Fruit fly (Drosophila melanogaster) whole organism, embryonic: ENCODE results near the gene CG13081.

Experiments
- Abd-B ChIP-seq: fragments of 200-800 bp; sonication (Bioruptor generic); optimal IDR thresholded peaks from 2 replicates; lab custom pipeline; 2018; ENCODE audit warnings: missing biosample characterization, mild to moderate bottlenecking, missing genetic modification characterization, moderate library complexity
- CG10147 ChIP-seq: fragments of 200-800 bp; sonication (Bioruptor generic); optimal IDR thresholded peaks from 2 replicates; lab custom pipeline; 2019; ENCODE audit warnings: missing biosample characterization, mild to moderate bottlenecking, missing genetic modification characterization, moderate library complexity
- CG11504 ChIP-seq: fragments of 200-800 bp; sonication (Bioruptor generic); optimal IDR thresholded peaks from 3 replicates; lab custom pipeline; 2019; ENCODE audit warnings: missing biosample characterization, mild to moderate bottlenecking, missing genetic modification characterization, moderate library complexity
- CG11723 ChIP-seq: fragments of 200-800 bp; sonication (Bioruptor generic); optimal IDR thresholded peaks from 2 replicates; lab custom pipeline; 2017; ENCODE audit warnings: missing biosample characterization, mild to moderate bottlenecking, missing genetic modification characterization
- CG13424 ChIP-seq: fragments of 200-800 bp; sonication (Bioruptor generic); optimal IDR thresholded peaks from 2 replicates; lab custom pipeline; 2019; ENCODE audit warnings: missing biosample characterization, mild to moderate bottlenecking, missing genetic modification characterization, moderate library complexity
- CG14710 ChIP-seq: fragments of 200-800 bp; sonication (Bioruptor generic); optimal IDR thresholded peaks from 3 replicates; lab custom pipeline; 2019; ENCODE audit warnings: missing biosample characterization, mild to moderate bottlenecking, missing genetic modification characterization, moderate library complexity
- CG17359 ChIP-seq: fragments of 200-800 bp; sonication (Bioruptor generic); optimal IDR thresholded peaks from 3 replicates; lab custom pipeline; 2018; ENCODE audit warnings: missing biosample characterization, mild to moderate bottlenecking, missing genetic modification characterization, moderate library complexity
- CG18599 ChIP-seq: fragments of 200-800 bp; sonication (Bioruptor generic); optimal IDR thresholded peaks from 3 replicates; lab custom pipeline; 2017; ENCODE audit warnings: missing biosample characterization, missing genetic modification characterization, mild to moderate bottlenecking, moderate library complexity, missing genetic modification reagents
- CG2202 ChIP-seq: fragments of 200-800 bp; sonication (Bioruptor generic); optimal IDR thresholded peaks from 2 replicates; lab custom pipeline; 2018; ENCODE audit warnings: missing biosample characterization, mild to moderate bottlenecking, missing genetic modification characterization
- CG30403 ChIP-seq: fragments of 200-800 bp; sonication (Bioruptor generic); optimal IDR thresholded peaks from 3 replicates; lab custom pipeline; 2016; ENCODE audit warnings: missing biosample characterization, missing genetic modification characterization
- CG3065 ChIP-seq: fragments of 200-800 bp; sonication (Bioruptor generic); optimal IDR thresholded peaks from 2 replicates; lab custom pipeline; 2016; ENCODE audit warnings: missing biosample characterization, missing genetic modification characterization
- CG33213 ChIP-seq: fragments of 200-800 bp; sonication (Bioruptor generic); optimal IDR thresholded peaks from 3 replicates; lab custom pipeline; 2016; ENCODE audit warnings: missing biosample characterization, missing genetic modification characterization
- CG5245 ChIP-seq: fragments of 200-800 bp; sonication (Bioruptor generic); optimal IDR thresholded peaks from 3 replicates; lab custom pipeline; 2016; ENCODE audit warnings: missing biosample characterization, missing genetic modification characterization
- CG6689 ChIP-seq: fragments of 200-800 bp; sonication (Bioruptor generic); IDR thresholded peaks from 2 replicates; pipeline ENCODE4 v1.3.6; 2022; ENCODE audit warnings: missing biosample characterization, missing genetic modification characterization
- CG8359 ChIP-seq: fragments of 200-800 bp; sonication (Bioruptor generic); optimal IDR thresholded peaks from 2 replicates; lab custom pipeline; 2017; ENCODE audit warnings: missing biosample characterization, mild to moderate bottlenecking, missing genetic modification characterization, borderline replicate concordance
- CG8944 ChIP-seq: fragments of 200-800 bp; sonication (Bioruptor generic); optimal IDR thresholded peaks from 3 replicates; lab custom pipeline; 2016; ENCODE audit warnings: missing biosample characterization, missing genetic modification characterization
- CG9437 ChIP-seq: fragments of 200-800 bp; sonication (Bioruptor generic); optimal IDR thresholded peaks from 2 replicates; lab custom pipeline; 2018; ENCODE audit warnings: missing biosample characterization, mild to moderate bottlenecking, missing genetic modification characterization
- CTCF ChIP-seq: fragments of 200-800 bp; sonication (Bioruptor generic); optimal IDR thresholded peaks from 2 replicates; lab custom pipeline; 2017; ENCODE audit warnings: missing biosample characterization, mild to moderate bottlenecking, missing genetic modification characterization, moderate library complexity
- Camta ChIP-seq: fragments of 200-800 bp; sonication (Bioruptor generic); optimal IDR thresholded peaks from 2 replicates; lab custom pipeline; 2016; ENCODE audit warnings: missing biosample characterization, missing genetic modification characterization
- Dek ChIP-seq: fragments of 200-800 bp; sonication (Bioruptor generic); optimal IDR thresholded peaks from 3 replicates; lab custom pipeline; 2019; ENCODE audit warnings: missing biosample characterization, mild to moderate bottlenecking, missing genetic modification characterization, moderate library complexity
- H15 ChIP-seq: fragments of 200-800 bp; sonication (Bioruptor generic); IDR thresholded peaks from 3 replicates; pipeline ENCODE4 v1.3.6; 2022; ENCODE audit warnings: missing biosample characterization, missing genetic modification characterization
- Hr51 ChIP-seq, 2 experiments: fragments of 200-800 bp; sonication (Bioruptor generic); optimal IDR thresholded peaks; 2 replicates in 1 of 2; 3 replicates in 1 of 2; lab custom pipeline; 2016 to 2018; ENCODE audit warnings: missing biosample characterization in 2 of 2, missing genetic modification characterization in 2 of 2, mild to moderate bottlenecking in 1 of 2, moderate library complexity in 1 of 2
- Mad ChIP-seq: fragments of 200-800 bp; sonication (Bioruptor generic); optimal IDR thresholded peaks from 2 replicates; lab custom pipeline; 2016; ENCODE audit warnings: missing biosample characterization, missing genetic modification characterization
- Max ChIP-seq: fragments of 200-800 bp; sonication (Bioruptor generic); optimal IDR thresholded peaks from 2 replicates; lab custom pipeline; 2016; ENCODE audit warnings: missing biosample characterization, mild to moderate bottlenecking, missing genetic modification characterization
- Med ChIP-seq: fragments of 200-800 bp; sonication (Bioruptor generic); peaks from one replicate; lab custom pipeline; 2016; ENCODE audit warnings: missing biosample characterization, missing genetic modification characterization, mild to moderate bottlenecking, inconsistent platforms, moderate library complexity
- Opbp ChIP-seq: fragments of 200-800 bp; sonication (Bioruptor generic); IDR thresholded peaks from 3 replicates; pipeline ENCODE4 v1.3.6; 2022; ENCODE audit warnings: missing biosample characterization, missing genetic modification characterization; ENCODE audit not compliant: partially characterized antibody
- Poxn ChIP-seq: fragments of 200-800 bp; sonication (Bioruptor generic); IDR thresholded peaks from 2 replicates; pipeline ENCODE4 v1.3.6; 2022; ENCODE audit warnings: missing biosample characterization, missing genetic modification characterization
- Six4 ChIP-seq: fragments of 200-800 bp; sonication (Bioruptor generic); optimal IDR thresholded peaks from 2 replicates; lab custom pipeline; 2016; ENCODE audit warnings: missing biosample characterization, missing genetic modification characterization
- Spps ChIP-seq: fragments of 200-800 bp; sonication (Bioruptor generic); optimal IDR thresholded peaks from 2 replicates; lab custom pipeline; 2018; ENCODE audit warnings: missing biosample characterization, mild to moderate bottlenecking, missing genetic modification characterization
- Tbp ChIP-seq: fragments of >200 bp; optimal IDR thresholded peaks from 2 replicates; lab custom pipeline; 2018; ENCODE audit warnings: missing biosample characterization, missing genetic modification characterization
- ash1 ChIP-seq: fragments of 200-800 bp; sonication (Bioruptor generic); optimal IDR thresholded peaks from 2 replicates; lab custom pipeline; 2018; ENCODE audit warnings: missing biosample characterization, mild to moderate bottlenecking, missing genetic modification characterization
- cas ChIP-seq: fragments of 200-800 bp; sonication (Bioruptor generic); IDR thresholded peaks from 2 replicates; pipeline ENCODE4 v1.3.6; 2022; ENCODE audit warnings: missing biosample characterization, missing genetic modification characterization
- corto ChIP-seq: fragments of 200-800 bp; sonication (Bioruptor generic); optimal IDR thresholded peaks from 2 replicates; lab custom pipeline; 2016; ENCODE audit warnings: missing biosample characterization, mild to moderate bottlenecking, missing genetic modification characterization, moderate library complexity
- crc ChIP-seq: fragments of 200-800 bp; sonication (Bioruptor generic); optimal IDR thresholded peaks from 2 replicates; lab custom pipeline; 2016; ENCODE audit warnings: missing biosample characterization, missing genetic modification characterization
- dan ChIP-seq: fragments of 200-800 bp; sonication (Bioruptor generic); IDR thresholded peaks from 2 replicates; pipeline ENCODE4 v1.3.6; 2022; ENCODE audit warnings: missing biosample characterization, missing genetic modification characterization
- gcm2 ChIP-seq: fragments of 200-800 bp; sonication (Bioruptor generic); optimal IDR thresholded peaks from 2 replicates; lab custom pipeline; 2016; ENCODE audit warnings: missing biosample characterization, missing genetic modification characterization
- inv ChIP-seq: fragments of 200-800 bp; sonication (Bioruptor generic); IDR thresholded peaks from 2 replicates; pipeline ENCODE4 v1.3.6; 2022; ENCODE audit warnings: missing biosample characterization, missing genetic modification characterization; ENCODE audit not compliant: partially characterized antibody
- nerfin-1 ChIP-seq: fragments of 200-800 bp; sonication (Bioruptor generic); optimal IDR thresholded peaks from 3 replicates; lab custom pipeline; 2019; ENCODE audit warnings: missing biosample characterization, mild to moderate bottlenecking, missing genetic modification characterization, moderate library complexity
- odd ChIP-seq: fragments of 200-800 bp; sonication (Bioruptor generic); optimal IDR thresholded peaks from 2 replicates; lab custom pipeline; 2017; ENCODE audit warnings: missing biosample characterization, mild to moderate bottlenecking, missing genetic modification characterization
- otp ChIP-seq: fragments of 200-800 bp; sonication (Bioruptor generic); IDR thresholded peaks from 3 replicates; pipeline ENCODE4, ENCODE4 v1.3.6; 2022; ENCODE audit warnings: missing biosample characterization, missing genetic modification characterization
- peb ChIP-seq: fragments of 200-800 bp; sonication (Bioruptor generic); IDR thresholded peaks from 2 replicates; pipeline ENCODE4 v1.3.6; 2022; ENCODE audit warnings: missing biosample characterization, missing genetic modification characterization
- pho ChIP-seq: fragments of 200-800 bp; sonication (Bioruptor generic); optimal IDR thresholded peaks from 2 replicates; lab custom pipeline; 2016; ENCODE audit warnings: missing biosample characterization, missing genetic modification characterization
- phol ChIP-seq: fragments of 200-800 bp; sonication (Bioruptor generic); optimal IDR thresholded peaks from 3 replicates; lab custom pipeline; 2018; ENCODE audit warnings: missing biosample characterization, mild to moderate bottlenecking, missing genetic modification characterization, moderate library complexity
- sc ChIP-seq, 3 experiments: fragments of >200 bp in 2 of 3; fragments of 200-800 bp in 1 of 3; sonication (Bioruptor generic) in 1 of 3; optimal IDR thresholded peaks; 2 replicates in 2 of 3; 3 replicates in 1 of 3; lab custom pipeline; 2017; ENCODE audit warnings: mild to moderate bottlenecking in 1 of 3, missing biosample characterization in 1 of 3, missing genetic modification characterization in 1 of 3, missing genetic modification reagents in 1 of 3
- so ChIP-seq: fragments of 200-800 bp; sonication (Bioruptor generic); IDR thresholded peaks from 3 replicates; pipeline ENCODE4 v1.3.6; 2022; ENCODE audit warnings: missing biosample characterization, missing genetic modification characterization
- tup ChIP-seq: fragments of 200-800 bp; sonication (Bioruptor generic); optimal IDR thresholded peaks from 2 replicates; lab custom pipeline; 2016; ENCODE audit warnings: missing biosample characterization, mild to moderate bottlenecking, missing genetic modification characterization, moderate library complexity
- tx ChIP-seq: fragments of 200-800 bp; sonication (Bioruptor generic); optimal IDR thresholded peaks from 2 replicates; lab custom pipeline; 2016; ENCODE audit warnings: missing biosample characterization, missing genetic modification characterization
- wek ChIP-seq: fragments of 200-800 bp; sonication (Bioruptor generic); optimal IDR thresholded peaks from 3 replicates; lab custom pipeline; 2018; ENCODE audit warnings: missing biosample characterization, mild to moderate bottlenecking, missing genetic modification characterization, moderate library complexity
- yki ChIP-seq: fragments of >200 bp; optimal IDR thresholded peaks from 3 replicates; lab custom pipeline; 2018

The CG13081 gene

dm6 chr2L:19537779-19538456 is 2.5 kb upstream of the CG13081 start, which contains the start of gene CG13082 (continued):
- TF ChIP-seq nerfin-1 (peak; percentile 48), inv (GFP tag; lab: Robert Waterston, UW) (no peak), CG13424 (tag; lab: Kevin White, UChicago) (peak; percentile 64), phol (peak; percentile 74), Camta (GFP tag; lab: Kevin White, UChicago) (peak; percentile 50), yki (lab: Kevin White, UChicago) (no peak), tx (GFP tag; lab: Kevin White, UChicago) (peak; percentile 23), corto (peak; percentile 35), Dek (tag; lab: Kevin White, UChicago) (no peak), wek (GFP tag; lab: Kevin White, UChicago) (no peak), Max (GFP tag; lab: Kevin White, UChicago) (peak; percentile 21), CG8944 (peak; percentile 27), Mad (GFP tag; lab: Kevin White, UChicago) (peak; percentile 6), otp (GFP tag; lab: Robert Waterston, UW) (0 out of 3 replicates have a peak, but pooled peaks have one; percentile 5), cas (GFP tag; lab: Robert Waterston, UW) (no peak), CG11723 (GFP tag; lab: Kevin White, UChicago) (peak; percentile 35), Tbp (GFP tag; lab: Kevin White, UChicago) (no peak), CG10147 (no peak), CG6689 (GFP tag; lab: Robert Waterston, UW) (peak; percentile 51; the same call in 1 of the 2 replicates), CG9437 (peak; percentile 16), Poxn (GFP tag; lab: Robert Waterston, UW) (no peak), CG11504 (peak; percentile 64), odd (no peak), Med (peak; percentile 50), Six4 (GFP tag; lab: Kevin White, UChicago) (peak; percentile 23), pho (peak; percentile 28), Spps (tag; lab: Kevin White, UChicago) (peak; percentile 75), dan (GFP tag; lab: Robert Waterston, UW) (no peak), CTCF (GFP tag; lab: Kevin White, UChicago) (no peak), CG2202 (tag; lab: Kevin White, UChicago) (peak; percentile 58), Hr51 (GFP tag; optimal IDR thresholded peaks at IDR 0.05; lab: Kevin White, UChicago) (peak in 1 of 2 experiments; percentile 2), Opbp (GFP tag; lab: Robert Waterston, UW) (no peak), ash1 (GFP tag; lab: Kevin White, UChicago) (no peak), peb (GFP tag; lab: Robert Waterston, UW) (0 out of 2 replicates have a peak, but pooled peaks have one; percentile 38), CG18599 (GFP tag; lab: Kevin White, UChicago) (peak; percentile 30), tup (GFP tag; lab: Kevin White, UChicago) (peak; percentile 10), CG5245 (GFP tag; lab: Kevin White, UChicago) (peak; percentile 36), gcm2 (GFP tag; lab: Kevin White, UChicago) (no peak), crc (GFP tag; lab: Kevin White, UChicago) (no peak), so (GFP tag; lab: Robert Waterston, UW) (no peak), CG14710 (tag; lab: Kevin White, UChicago) (peak; percentile 79), Abd-B (GFP tag; lab: Kevin White, UChicago) (peak; percentile 8), H15 (0 out of 3 replicates have a peak, but pooled peaks have one; percentile 11), CG3065 (GFP tag; lab: Kevin White, UChicago) (no peak), CG17359 (tag; lab: Kevin White, UChicago) (peak; percentile 11), CG8359 (GFP tag; lab: Kevin White, UChicago) (peak; percentile 62), CG33213 (no peak), CG30403 (GFP tag; lab: Kevin White, UChicago) (peak; percentile 63), sc (optimal IDR thresholded peaks at IDR 0.05; lab: Kevin White, UChicago) (no peak), sc (GFP tag; optimal IDR thresholded peaks at IDR 0.05; lab: Kevin White, UChicago) (peak; percentile 61)
